Fruit fly (Drosophila melanogaster): ENCODE measurements around the gene CG10597.

DNA sequence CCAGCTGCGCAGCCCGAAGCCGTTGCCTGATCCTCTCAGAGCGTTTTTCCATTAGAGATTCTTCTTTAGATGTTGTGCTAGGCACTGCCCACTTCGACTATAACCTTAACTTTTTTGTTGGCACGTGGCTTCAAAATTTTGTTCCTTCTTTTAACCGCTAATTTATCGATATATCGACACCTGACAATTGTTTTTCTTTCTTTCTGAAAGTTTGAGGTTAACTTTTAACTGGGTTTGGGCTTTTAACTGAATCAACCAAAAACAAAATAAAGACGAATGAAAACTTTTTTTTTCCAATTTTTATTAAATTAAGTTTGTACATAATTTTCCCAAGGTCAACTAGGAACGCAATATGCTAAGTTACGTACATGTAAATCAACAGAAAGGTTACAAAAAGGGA is 16.1 kb upstream of the CG10597 start, which contains the start of gene CG42854:
- TF ChIP-seq pan (optimal IDR thresholded peaks at IDR 0.05): no peak
- no peak for TF ChIP-seq psq (optimal IDR thresholded peaks at IDR 0.05)
- TF ChIP-seq CG8478 (optimal IDR thresholded peaks at IDR 0.05): no peak
- TF ChIP-seq usp (GFP tag; optimal IDR thresholded peaks at IDR 0.05): no peak

All from whole organism.